Worm (Caenorhabditis elegans): Measurements from ENCODE around the gene arrd-19.

arrd-19 gene

DNA sequence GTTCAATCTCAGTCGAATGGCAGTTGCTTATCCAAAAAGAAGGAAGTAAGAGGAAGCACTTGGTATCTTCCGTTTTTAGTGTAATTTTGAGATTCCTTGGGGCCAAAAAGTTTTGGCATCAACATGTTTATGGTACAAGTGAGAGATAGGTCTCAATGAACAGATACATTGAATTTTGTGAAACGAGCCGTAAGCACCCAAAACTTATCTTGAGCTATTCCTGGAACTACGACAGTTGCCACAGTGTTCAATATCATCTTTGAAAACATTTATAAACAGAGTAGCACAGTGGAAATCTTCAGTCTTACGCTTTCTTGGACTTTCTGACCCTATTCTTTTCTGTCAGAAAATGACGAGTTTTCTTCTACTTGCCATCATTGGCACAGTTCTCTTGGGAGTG, 40.3 kb downstream of the arrd-19 start, which contains the start of gene T28A11.3:
TSS of gene T28A11.3 (plus strand) at position 301 of the 400 bp plus-strand sequence.
- TF ChIP-seq lin-11 (tag; optimal IDR thresholded peaks at IDR 0.05), result no peak
- no peak for TF ChIP-seq pat-9 (tag; optimal IDR thresholded peaks at IDR 0.05)
- no peak for TF ChIP-seq hlh-13 (GFP tag; optimal IDR thresholded peaks at IDR 0.05)
- no peak for TF ChIP-seq sdc-2 (tag; optimal IDR thresholded peaks at IDR 0.05)
- TF ChIP-seq ets-4 (tag; optimal IDR thresholded peaks at IDR 0.05), result no peak
- no peak for TF ChIP-seq ceh-9 (tag; optimal IDR thresholded peaks at IDR 0.05)
- no peak for TF ChIP-seq hlh-15 (tag; optimal IDR thresholded peaks at IDR 0.05)
- TF ChIP-seq unc-3 (GFP tag; conservative IDR thresholded peaks at IDR 0.05), result no peak
- no peak for TF ChIP-seq unc-3 (tag; optimal IDR thresholded peaks at IDR 0.05)
- no peak for TF ChIP-seq nhr-11 (tag; optimal IDR thresholded peaks at IDR 0.05)
- no peak for TF ChIP-seq K02D7.2 (tag; optimal IDR thresholded peaks at IDR 0.05)

DNA sequence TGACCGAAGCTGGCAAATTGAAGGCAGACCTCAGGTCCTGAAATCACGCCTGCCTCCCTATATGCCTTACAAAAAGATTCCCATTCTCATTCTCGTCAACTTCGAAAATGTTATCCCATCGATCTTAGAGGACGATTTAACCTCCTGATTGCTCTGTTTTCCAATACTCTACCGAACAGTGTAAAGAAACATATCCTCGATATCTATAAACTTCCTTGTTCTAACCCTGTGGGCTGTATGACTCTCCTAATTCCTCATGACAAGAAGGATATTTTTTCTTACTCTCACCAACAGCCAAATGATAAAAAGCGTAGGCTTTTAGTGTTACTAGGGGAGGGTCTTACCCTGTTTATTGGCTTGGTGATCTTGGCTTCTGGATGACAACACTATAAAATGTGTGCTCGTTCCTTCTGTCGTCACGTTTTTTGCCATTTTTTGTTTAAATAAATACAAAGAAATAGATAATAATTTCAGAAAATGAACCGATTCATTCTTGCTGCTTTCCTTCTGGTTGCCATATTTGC, 41.7 kb downstream of the arrd-19 start, which contains the start of gene T28A11.4:
TSS of gene T28A11.4 (plus strand) at position 474 of the 524 bp plus-strand sequence.
- TF ChIP-seq ceh-45 (GFP tag; IDR thresholded peaks at IDR 0.05) (no peak), eyg-1 (tag; optimal IDR thresholded peaks at IDR 0.05) (no peak), unc-42 (tag; optimal IDR thresholded peaks at IDR 0.05) (no peak), unc-55 (GFP tag; optimal IDR thresholded peaks at IDR 0.05) (no peak)

DNA sequence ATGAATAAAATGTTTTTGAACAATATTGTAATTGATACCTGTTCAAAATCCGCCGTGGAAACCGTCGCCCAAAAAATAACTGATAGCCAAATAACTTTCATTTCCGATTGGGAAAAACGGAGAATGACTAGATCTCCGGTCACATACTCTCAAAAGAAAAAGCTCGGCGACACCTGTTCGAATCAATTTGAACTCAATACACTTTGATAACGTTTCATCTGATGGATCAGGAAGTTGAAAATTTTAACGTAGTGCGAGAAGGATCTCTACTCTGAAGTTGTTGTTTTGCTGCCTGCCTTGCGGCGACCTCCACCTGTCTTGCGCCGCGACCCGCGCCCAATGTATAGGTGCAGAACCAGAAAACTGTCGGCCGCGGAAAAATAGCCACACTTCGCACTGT, 42.2 kb downstream of the arrd-19 start, which contains the start of gene T28A11.20:
TSS of gene T28A11.20 (minus strand) at position 101 of the 400 bp plus-strand sequence.
- TF ChIP-seq fkh-6 (tag; optimal IDR thresholded peaks at IDR 0.05), result no peak
- no peak for TF ChIP-seq ceh-6 (GFP tag; optimal IDR thresholded peaks at IDR 0.05)
- no peak for TF ChIP-seq ceh-2 (tag; optimal IDR thresholded peaks at IDR 0.05)
- no peak for TF ChIP-seq pqm-1 (tag; optimal IDR thresholded peaks at IDR 0.05)
- no peak for TF ChIP-seq odd-2 (tag; optimal IDR thresholded peaks at IDR 0.05)
- TF ChIP-seq C38D4.7 (GFP tag; optimal IDR thresholded peaks at IDR 0.05), result no peak
- TF ChIP-seq hlh-30 (tag; optimal IDR thresholded peaks at IDR 0.05; ENCODE audit: insufficient read depth), result no peak
- no peak for TF ChIP-seq unc-42 (tag; optimal IDR thresholded peaks at IDR 0.05)
- no peak for TF ChIP-seq hlh-6 (tag; optimal IDR thresholded peaks at IDR 0.05)
- no peak for TF ChIP-seq lin-11 (tag; optimal IDR thresholded peaks at IDR 0.05)
- TF ChIP-seq ttx-3 (tag; optimal IDR thresholded peaks at IDR 0.05), result no peak
- no peak for TF ChIP-seq madf-2 (tag; optimal IDR thresholded peaks at IDR 0.05)
- no peak for TF ChIP-seq mec-3 (tag; optimal IDR thresholded peaks at IDR 0.05; ENCODE audit: borderline replicate concordance)
- no peak for TF ChIP-seq pat-9 (tag; optimal IDR thresholded peaks at IDR 0.05)
- TF ChIP-seq eyg-1 (tag; optimal IDR thresholded peaks at IDR 0.05), result no peak
- no peak for TF ChIP-seq C08G9.2 (tag; optimal IDR thresholded peaks at IDR 0.05)
- no peak for TF ChIP-seq ceh-34 (tag; optimal IDR thresholded peaks at IDR 0.05)

DNA sequence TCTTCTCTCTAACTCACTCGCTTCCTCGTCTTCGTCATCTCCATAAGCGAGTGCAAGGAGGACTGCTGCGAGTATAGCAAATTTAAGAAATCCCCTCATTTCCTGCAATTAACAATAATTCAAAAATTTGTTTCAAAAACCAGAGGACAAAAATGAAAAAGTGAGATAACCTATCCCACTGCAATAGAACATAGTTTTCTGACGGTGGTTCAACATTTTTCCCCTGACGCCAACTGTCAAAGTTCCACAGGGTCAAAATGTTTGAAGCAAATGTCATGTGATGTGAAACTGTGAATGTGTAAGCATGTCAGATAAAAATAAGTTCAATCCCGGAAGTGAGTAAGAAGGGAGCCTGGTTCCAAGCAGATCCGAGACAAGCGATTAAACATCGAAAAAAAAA, 45.9 kb downstream of the arrd-19 start, which contains the start of gene T28A11.19:
TSS of gene T28A11.19 (minus strand) at position 108 of the 400 bp plus-strand sequence.
- no peak for TF ChIP-seq ceh-31 (tag; optimal IDR thresholded peaks at IDR 0.05)
- no peak for TF ChIP-seq K02D7.2 (tag; optimal IDR thresholded peaks at IDR 0.05)
- no peak for TF ChIP-seq rnt-1 (tag; optimal IDR thresholded peaks at IDR 0.05)
- no peak for TF ChIP-seq ceh-34 (tag; optimal IDR thresholded peaks at IDR 0.05)
- TF ChIP-seq nhr-232 (tag; optimal IDR thresholded peaks at IDR 0.05), result no peak
- TF ChIP-seq mec-3 (tag; optimal IDR thresholded peaks at IDR 0.05; ENCODE audit: borderline replicate concordance), result no peak
- no peak for TF ChIP-seq tbx-2 (tag; optimal IDR thresholded peaks at IDR 0.05)
- TF ChIP-seq ceh-24 (tag; optimal IDR thresholded peaks at IDR 0.05), result no peak
- TF ChIP-seq hlh-8 (tag; optimal IDR thresholded peaks at IDR 0.05), result no peak
- no peak for TF ChIP-seq pat-9 (tag; optimal IDR thresholded peaks at IDR 0.05)
- no peak for TF ChIP-seq elt-2 (tag; optimal IDR thresholded peaks at IDR 0.05)
- TF ChIP-seq T23F11.4 (GFP tag; optimal IDR thresholded peaks at IDR 0.05), result no peak

Measured in whole organism, late embryonic.